Worm (Caenorhabditis elegans): ENCODE data around the gene skr-3.

The skr-3 gene

DNA sequence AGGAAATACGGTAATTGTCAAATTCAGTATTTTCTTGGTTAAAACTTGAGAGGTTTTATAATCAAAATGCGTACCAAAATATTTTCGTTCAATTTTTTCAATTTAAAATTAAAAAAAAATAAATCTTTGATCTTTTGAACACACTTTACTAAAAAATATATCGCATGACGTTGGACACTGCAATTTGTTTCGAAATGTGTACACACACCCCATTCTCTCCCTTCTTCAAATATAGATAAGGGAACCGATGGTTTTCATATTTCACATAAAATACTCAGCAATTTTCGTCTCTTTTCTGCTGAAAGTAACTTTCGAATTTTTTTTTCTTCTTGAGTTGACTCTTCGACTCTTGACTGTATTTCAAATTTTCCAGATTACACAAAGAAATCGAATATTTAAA is 567 bp downstream of the skr-3 start:
- no peak for TF ChIP-seq nhr-11 (tag; optimal IDR thresholded peaks at IDR 0.05)
- TF ChIP-seq nhr-28 (tag; optimal IDR thresholded peaks at IDR 0.05): no peak
- no peak for TF ChIP-seq mdl-1 (tag; optimal IDR thresholded peaks at IDR 0.05)
- peak; percentile 56 for TF ChIP-seq pha-4 (tag; optimal IDR thresholded peaks at IDR 0.05)
- TF ChIP-seq zag-1 (tag; optimal IDR thresholded peaks at IDR 0.05): no peak
- TF ChIP-seq mml-1 (tag; optimal IDR thresholded peaks at IDR 0.05): no peak
- TF ChIP-seq pqm-1 (tag; optimal IDR thresholded peaks at IDR 0.05): peak; percentile 1

DNA sequence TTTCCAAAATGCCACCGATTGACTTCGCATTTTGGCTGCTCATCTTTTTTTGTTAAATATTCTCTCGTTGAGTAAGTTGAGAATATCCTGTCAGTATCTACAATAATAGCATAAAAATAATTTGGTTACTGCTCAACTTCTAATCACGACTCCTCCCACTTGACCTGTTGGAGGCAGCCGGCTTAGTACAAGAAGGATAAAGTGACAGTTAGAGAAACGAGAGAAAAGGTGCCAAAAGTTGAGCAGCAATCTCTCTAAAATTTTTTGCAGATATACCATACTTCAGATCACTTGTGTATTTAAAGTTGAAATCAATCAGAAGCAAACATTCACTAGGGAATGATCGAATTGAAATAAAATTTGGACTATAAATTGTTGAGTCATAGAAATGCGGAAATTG is 3.9 kb downstream of the skr-3 start, which contains the start of gene nhr-111:
TSS of gene nhr-111 (minus strand) at position 101 of the 400 bp plus-strand sequence.
- TF ChIP-seq sea-2 (GFP tag; optimal IDR thresholded peaks at IDR 0.05) (no peak), egl-27 (tag; optimal IDR thresholded peaks at IDR 0.05) (no peak), ceh-9 (tag; optimal IDR thresholded peaks at IDR 0.05) (no peak), nhr-67 (tag; optimal IDR thresholded peaks at IDR 0.05) (no peak), fkh-2 (tag; optimal IDR thresholded peaks at IDR 0.05) (no peak), nhr-43 (tag; optimal IDR thresholded peaks at IDR 0.05; ENCODE audit: poor library complexity, severe bottlenecking) (no peak), mdl-1 (tag; optimal IDR thresholded peaks at IDR 0.05) (no peak), eor-1 (tag; optimal IDR thresholded peaks at IDR 0.05) (no peak), fkh-10 (GFP tag; optimal IDR thresholded peaks at IDR 0.05) (no peak), pqm-1 (tag; optimal IDR thresholded peaks at IDR 0.05) (no peak), unc-62 (GFP tag; optimal IDR thresholded peaks at IDR 0.05) (no peak), ceh-16 (tag; optimal IDR thresholded peaks at IDR 0.05) (no peak), egl-5 (tag; optimal IDR thresholded peaks at IDR 0.05) (no peak), aly-2 (tag; optimal IDR thresholded peaks at IDR 0.05) (no peak), unc-39 (tag; optimal IDR thresholded peaks at IDR 0.05) (no peak), ztf-4 (tag; optimal IDR thresholded peaks at IDR 0.05) (no peak), hmg-11 (tag; optimal IDR thresholded peaks at IDR 0.05) (no peak)

- no peak for TF ChIP-seq ama-1 (optimal IDR thresholded peaks at IDR 0.05)
- no peak for TF ChIP-seq pha-4 (tag; optimal IDR thresholded peaks at IDR 0.05)
- TF ChIP-seq elt-3 (tag; optimal IDR thresholded peaks at IDR 0.05): no peak
- no peak for TF ChIP-seq zag-1 (tag; optimal IDR thresholded peaks at IDR 0.05)
- TF ChIP-seq R02D3.7 (tag; optimal IDR thresholded peaks at IDR 0.05): no peak
- TF ChIP-seq ztf-4 (tag; optimal IDR thresholded peaks at IDR 0.05): no peak
- no peak for TF ChIP-seq nhr-28 (tag; optimal IDR thresholded peaks at IDR 0.05)
- no peak for TF ChIP-seq unc-62 (GFP tag; optimal IDR thresholded peaks at IDR 0.05)
- no peak for TF ChIP-seq mml-1 (tag; optimal IDR thresholded peaks at IDR 0.05)
- no peak for TF ChIP-seq elt-1 (tag; optimal IDR thresholded peaks at IDR 0.05)
- TF ChIP-seq elt-2 (tag; optimal IDR thresholded peaks at IDR 0.05): no peak
- no peak for TF ChIP-seq lsy-12 (tag; optimal IDR thresholded peaks at IDR 0.05)
- no peak for TF ChIP-seq fkh-2 (tag; optimal IDR thresholded peaks at IDR 0.05)
Observed at ce11 chrV:16127401-16127800, 6.5 kb downstream of the skr-3 start, which contains the start of gene fbxa-143. Gene fbxa-143 (minus strand): TSS chrV:16127501.

DNA sequence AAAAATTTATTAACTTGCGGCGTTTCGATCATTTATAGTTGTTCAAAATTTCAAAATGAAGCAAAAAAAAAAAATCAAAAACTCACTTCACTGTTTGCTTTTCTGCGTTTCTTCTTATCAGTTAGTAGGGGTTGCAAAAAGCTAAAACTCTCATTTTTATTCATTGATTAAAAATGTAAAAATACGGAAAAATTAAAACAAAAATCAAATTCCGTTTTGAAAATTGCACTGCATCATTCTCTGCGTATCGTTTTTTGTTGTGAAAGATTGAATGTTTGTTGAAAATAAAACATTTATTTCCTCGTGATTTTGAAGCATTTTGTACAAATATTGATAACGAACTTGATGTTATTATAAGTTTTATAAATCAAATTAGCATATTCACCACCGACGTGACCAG is 8.2 kb downstream of the skr-3 start:
- peak; percentile 74 for TF ChIP-seq pqm-1 (tag; optimal IDR thresholded peaks at IDR 0.05)
- peak; percentile 49 for TF ChIP-seq pha-4 (tag; optimal IDR thresholded peaks at IDR 0.05)
- TF ChIP-seq tbx-2 (tag; optimal IDR thresholded peaks at IDR 0.05): no peak
- TF ChIP-seq elt-2 (tag; optimal IDR thresholded peaks at IDR 0.05): peak; percentile 63
- TF ChIP-seq nhr-237 (tag; optimal IDR thresholded peaks at IDR 0.05): no peak

DNA sequence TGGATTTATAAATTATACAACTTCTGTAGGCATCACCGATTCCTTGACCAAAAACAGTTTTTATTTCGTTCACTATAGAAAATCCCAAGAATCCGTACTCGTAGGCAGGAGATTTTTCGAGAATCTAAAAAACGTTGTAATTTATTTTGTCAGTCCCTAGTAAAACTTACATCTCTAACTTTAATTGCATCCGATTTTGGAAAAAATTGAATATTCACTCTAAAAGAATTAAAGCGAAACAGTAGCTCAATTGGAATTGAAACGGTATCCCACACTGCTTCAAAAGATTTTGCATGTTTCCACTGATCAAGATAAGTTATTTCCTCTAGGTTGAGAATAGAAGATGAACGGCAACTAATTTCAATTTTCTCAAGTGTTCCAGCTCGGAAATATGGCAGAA is 10.4 kb downstream of the skr-3 start, which contains the start of gene fbxa-142:
TSS of gene fbxa-142 (minus strand) at position 101 of the 400 bp plus-strand sequence.
- TF ChIP-seq fkh-10 (GFP tag; optimal IDR thresholded peaks at IDR 0.05): no peak
- no peak for TF ChIP-seq nhr-25 (tag; optimal IDR thresholded peaks at IDR 0.05)
- no peak for TF ChIP-seq ceh-28 (tag; optimal IDR thresholded peaks at IDR 0.05)
- TF ChIP-seq lin-39 (tag; optimal IDR thresholded peaks at IDR 0.05): no peak
- no peak for TF ChIP-seq nhr-76 (tag; optimal IDR thresholded peaks at IDR 0.05)
- no peak for TF ChIP-seq nhr-11 (tag; optimal IDR thresholded peaks at IDR 0.05)
- no peak for TF ChIP-seq lsy-12 (tag; optimal IDR thresholded peaks at IDR 0.05)
- no peak for TF ChIP-seq fos-1 (tag; optimal IDR thresholded peaks at IDR 0.05)
- TF ChIP-seq unc-62 (GFP tag; optimal IDR thresholded peaks at IDR 0.05): no peak
- no peak for TF ChIP-seq fkh-2 (tag; optimal IDR thresholded peaks at IDR 0.05)
- TF ChIP-seq nhr-28 (tag; optimal IDR thresholded peaks at IDR 0.05): no peak
- TF ChIP-seq ZK546.5 (tag; optimal IDR thresholded peaks at IDR 0.05): no peak
- TF ChIP-seq ceh-82 (tag; optimal IDR thresholded peaks at IDR 0.05): no peak
- no peak for TF ChIP-seq jun-1 (tag; optimal IDR thresholded peaks at IDR 0.05)

Data from whole organism, L3 larva.